Fruit fly (Drosophila melanogaster): Measurements from ENCODE around the gene Ncoa6.

Ncoa6 gene

dm6 chr2L:5292977-5293513 lies 33.4 kb downstream of the Ncoa6 start (continued):
- no peak for TF ChIP-seq emc (GFP tag; optimal IDR thresholded peaks at IDR 0.05)
- no peak for TF ChIP-seq Hmx (GFP tag; optimal IDR thresholded peaks at IDR 0.05)
- TF ChIP-seq pb (GFP tag; optimal IDR thresholded peaks at IDR 0.05), result peak; percentile 25
- TF ChIP-seq CG13624 (GFP tag; optimal IDR thresholded peaks at IDR 0.05), result peak; percentile 34
- TF ChIP-seq Stat92E (GFP tag; optimal IDR thresholded peaks at IDR 0.05), result peak in 1 of 3 experiments; percentile 92
- TF ChIP-seq CG11560 (tag; IDR thresholded peaks at IDR 0.05), result 0 out of 3 replicates have a peak, but pooled peaks have one; percentile 10
- TF ChIP-seq caup (GFP tag; optimal IDR thresholded peaks at IDR 0.05; ENCODE audit: severe bottlenecking), result peak; percentile 16
- TF ChIP-seq peb (GFP tag; IDR thresholded peaks at IDR 0.05), result peak; percentile 52; the same call in 1 of the 2 replicates
- TF ChIP-seq ssp (GFP tag; IDR thresholded peaks at IDR 0.05), result peak; percentile 66
- TF ChIP-seq abd-A (tag; optimal IDR thresholded peaks at IDR 0.05), result no peak
- TF ChIP-seq CG30403 (GFP tag; optimal IDR thresholded peaks at IDR 0.05), result peak; percentile 74
- TF ChIP-seq tgo (GFP tag; IDR thresholded peaks at IDR 0.05), result peak; percentile 73
- TF ChIP-seq Trl (optimal IDR thresholded peaks at IDR 0.05), result peak in 1 of 2 experiments; percentile 32
- TF ChIP-seq Trl (GFP tag; optimal IDR thresholded peaks at IDR 0.05), result peak; percentile 52
- peak; percentile 65 for TF ChIP-seq NC2β (GFP tag; optimal IDR thresholded peaks at IDR 0.05)
- peak; percentile 37; the same call in 2 of the 3 replicates for TF ChIP-seq jigr1 (GFP tag; IDR thresholded peaks at IDR 0.05)
- TF ChIP-seq CG2678 (tag; optimal IDR thresholded peaks at IDR 0.05), result peak; percentile 82
- no peak for TF ChIP-seq vnd (GFP tag; IDR thresholded peaks at IDR 0.05; ENCODE audit: partially characterized antibody)
- TF ChIP-seq Neu2 (GFP tag; optimal IDR thresholded peaks at IDR 0.05; ENCODE audit: borderline replicate concordance), result no peak
- TF ChIP-seq CG11093 (GFP tag; IDR thresholded peaks at IDR 0.05), result peak; percentile 58; the same call in 2 of the 3 replicates
- peak; percentile 78 for TF ChIP-seq CG11695 (GFP tag; IDR thresholded peaks at IDR 0.05)
- TF ChIP-seq mam (GFP tag; optimal IDR thresholded peaks at IDR 0.05), result peak; percentile 64
- peak; percentile 39 for TF ChIP-seq CG18619 (GFP tag; optimal IDR thresholded peaks at IDR 0.05)
- TF ChIP-seq danr (GFP tag; IDR thresholded peaks at IDR 0.05), result 0 out of 2 replicates have a peak, but pooled peaks have one; percentile 11
- no peak for TF ChIP-seq bowl (GFP tag; IDR thresholded peaks at IDR 0.05)
- TF ChIP-seq CG1832 (GFP tag; optimal IDR thresholded peaks at IDR 0.05), result peak; percentile 79
- peak; percentile 28 for TF ChIP-seq fd102C (GFP tag; optimal IDR thresholded peaks at IDR 0.05)
- TF ChIP-seq kay (GFP tag; optimal IDR thresholded peaks at IDR 0.05), result peak; percentile 32
- peak; percentile 79 for TF ChIP-seq CoRest (tag; optimal IDR thresholded peaks at IDR 0.05)
- TF ChIP-seq ash1 (GFP tag; optimal IDR thresholded peaks at IDR 0.05), result no peak
- TF ChIP-seq CG2875 (GFP tag; optimal IDR thresholded peaks at IDR 0.05), result peak; percentile 55
- peak; percentile 16 for TF ChIP-seq CG10565 (GFP tag; optimal IDR thresholded peaks at IDR 0.05)
- TF ChIP-seq grn (GFP tag; optimal IDR thresholded peaks at IDR 0.05), result no peak
- TF ChIP-seq ac (GFP tag; optimal IDR thresholded peaks at IDR 0.05), result peak; percentile 77
- TF ChIP-seq sima (GFP tag; optimal IDR thresholded peaks at IDR 0.05), result no peak
- peak; percentile 51 to 52 for TF ChIP-seq dpn (GFP tag; optimal IDR thresholded peaks at IDR 0.05)
- TF ChIP-seq Antp (GFP tag; optimal IDR thresholded peaks at IDR 0.05), result peak; percentile 30
- peak; percentile 89 for TF ChIP-seq gem (tag; optimal IDR thresholded peaks at IDR 0.05)
- peak in 1 of 2 experiments; percentile 27 for TF ChIP-seq crp (GFP tag; optimal IDR thresholded peaks at IDR 0.05)
- peak; percentile 89 to 92 for TF ChIP-seq bsh (GFP tag; optimal IDR thresholded peaks at IDR 0.05)
- TF ChIP-seq oc (tag; optimal IDR thresholded peaks at IDR 0.05), result peak; percentile 66
- TF ChIP-seq CG7839 (tag; optimal IDR thresholded peaks at IDR 0.05), result peak; percentile 83
- TF ChIP-seq org-1 (GFP tag; optimal IDR thresholded peaks at IDR 0.05), result peak; percentile 62
- no peak for TF ChIP-seq CG17612 (GFP tag; IDR thresholded peaks at IDR 0.05)
- no peak for TF ChIP-seq Kr (GFP tag; optimal IDR thresholded peaks at IDR 0.05)
- no peak for TF ChIP-seq Poxn (GFP tag; IDR thresholded peaks at IDR 0.05)
- TF ChIP-seq usp (GFP tag; optimal IDR thresholded peaks at IDR 0.05), result no peak
- no peak for TF ChIP-seq CG16813 (GFP tag; IDR thresholded peaks at IDR 0.05; ENCODE audit: partially characterized antibody)
- peak; percentile 35 for TF ChIP-seq salm (tag; optimal IDR thresholded peaks at IDR 0.05)
- peak; percentile 87 for TF ChIP-seq CG14710 (tag; optimal IDR thresholded peaks at IDR 0.05)

Data from whole organism, embryonic.